Worm (Caenorhabditis elegans) whole organism, L4 larva: Measurements from ENCODE around the gene C34C12.12.
A peak's percentile ranks its signal among the peaks of the same experiment; 100 is the strongest.

ENCODE experiments used
- F10B5.3 ChIP-seq: sonication (generic microtip); optimal IDR thresholded peaks from 2 replicates; lab custom pipeline; 2016; ENCODE audit warnings: mild to moderate bottlenecking, missing genetic modification characterization, missing compliant biosample characterization
- F37D6.2 ChIP-seq: sonication (generic microtip); optimal IDR thresholded peaks from 2 replicates; lab custom pipeline; 2016; ENCODE audit warnings: mild to moderate bottlenecking, missing genetic modification characterization, missing compliant biosample characterization
- F49E8.2 ChIP-seq: sonication (generic microtip); optimal IDR thresholded peaks from 2 replicates; lab custom pipeline; 2016; ENCODE audit warnings: missing compliant biosample characterization, mild to moderate bottlenecking, missing genetic modification characterization, borderline replicate concordance
- T26A8.4 ChIP-seq: fragments of 200-800 bp; sonication (Bioruptor generic); IDR thresholded peaks from 2 replicates; pipeline ENCODE4 v1.3.6; 2022; ENCODE audit warnings: missing genetic modification characterization, missing compliant biosample characterization
- Y105C5A.15 ChIP-seq: fragments of 200-800 bp; sonication (Bioruptor generic); IDR thresholded peaks from 2 replicates; pipeline ENCODE4 v1.3.6; 2022; ENCODE audit warnings: missing genetic modification characterization, missing compliant biosample characterization
- Y48G9A.11 ChIP-seq: fragments of 200-800 bp; sonication (Bioruptor generic); IDR thresholded peaks from 2 replicates; pipeline ENCODE4 v1.3.6; 2022; ENCODE audit warnings: missing genetic modification reagents, missing genetic modification characterization, missing compliant biosample characterization
- Y75B8A.6 ChIP-seq: fragments of 200-800 bp; sonication (Bioruptor generic); IDR thresholded peaks from 2 replicates; pipeline ENCODE4 v1.3.6; 2022; ENCODE audit warnings: missing genetic modification reagents, missing genetic modification characterization, missing compliant biosample characterization
- ama-1 ChIP-seq: fragments of 150-350 bp; optimal IDR thresholded peaks from 2 replicates; lab custom pipeline; 2014; ENCODE audit warnings: inconsistent platforms, mixed read lengths
- attf-4 ChIP-seq: sonication (generic microtip); optimal IDR thresholded peaks from 3 replicates; lab custom pipeline; 2017; ENCODE audit warnings: missing biosample characterization, missing genetic modification characterization
- ceh-20 ChIP-seq: fragments of 200-800 bp; sonication (Bioruptor generic); IDR thresholded peaks from 2 replicates; pipeline ENCODE4 v1.3.6; 2022; ENCODE audit warnings: missing genetic modification reagents, missing genetic modification characterization, missing compliant biosample characterization
- ceh-44 ChIP-seq: fragments of 200-800 bp; sonication (Bioruptor generic); IDR thresholded peaks from 2 replicates; pipeline ENCODE4 v1.3.6; 2022; ENCODE audit warnings: missing genetic modification reagents, missing genetic modification characterization, missing compliant biosample characterization
- ceh-82 ChIP-seq: sonication (generic microtip); optimal IDR thresholded peaks from 2 replicates; lab custom pipeline; 2017; ENCODE audit warnings: missing biosample characterization, missing genetic modification characterization
- cey-2 ChIP-seq: sonication (generic microtip); optimal IDR thresholded peaks from 3 replicates; lab custom pipeline; 2017; ENCODE audit warnings: missing genetic modification characterization, mild to moderate bottlenecking, missing compliant biosample characterization, antibody characterized with exemption, borderline replicate concordance; ENCODE audit not compliant: insufficient read depth
- ctbp-1 ChIP-seq: fragments of 200-800 bp; sonication (Bioruptor generic); IDR thresholded peaks from 2 replicates; pipeline ENCODE4 v1.3.6; 2022; ENCODE audit warnings: missing genetic modification reagents, missing genetic modification characterization, missing compliant biosample characterization
- daf-12 ChIP-seq: fragments of 150-350 bp; optimal IDR thresholded peaks from 2 replicates; lab custom pipeline; 2014; ENCODE audit warnings: missing biosample characterization, missing genetic modification reagents, missing genetic modification characterization
- daf-19 ChIP-seq: fragments of 200-800 bp; sonication (Bioruptor generic); conservative IDR thresholded peaks from 2 replicates; pipeline ENCODE4 v1.3.6; 2022; ENCODE audit warnings: missing genetic modification characterization, missing compliant biosample characterization
- dmd-8 ChIP-seq: fragments of 200-800 bp; sonication (Bioruptor generic); IDR thresholded peaks from 2 replicates; pipeline ENCODE4 v1.3.6; 2022; ENCODE audit warnings: missing genetic modification characterization, missing compliant biosample characterization
- dve-1 ChIP-seq: sonication (generic microtip); optimal IDR thresholded peaks from 2 replicates; lab custom pipeline; 2017; ENCODE audit warnings: antibody characterized with exemption, mild to moderate bottlenecking, missing genetic modification characterization, missing compliant biosample characterization; ENCODE audit not compliant: insufficient read depth
- egl-27 ChIP-seq: sonication (generic microtip); optimal IDR thresholded peaks from 3 replicates; lab custom pipeline; 2017; ENCODE audit warnings: missing biosample characterization, missing genetic modification reagents, missing genetic modification characterization
- egl-43 ChIP-seq: fragments of 200-800 bp; sonication (Bioruptor generic); IDR thresholded peaks from 2 replicates; pipeline ENCODE4 v1.3.6; 2022; ENCODE audit warnings: missing genetic modification reagents, missing genetic modification characterization, missing compliant biosample characterization
- fkh-10 ChIP-seq: fragments of 150-350 bp; optimal IDR thresholded peaks from 2 replicates; lab custom pipeline; 2014; ENCODE audit warnings: missing biosample characterization, missing genetic modification reagents, missing genetic modification characterization
- gei-8 ChIP-seq: fragments of 200-800 bp; sonication (Bioruptor generic); optimal IDR thresholded peaks from 2 replicates; lab custom pipeline; 2018; ENCODE audit warnings: mild to moderate bottlenecking, missing genetic modification characterization, missing compliant biosample characterization
- hlh-11 ChIP-seq: fragments of 200-800 bp; sonication (Bioruptor generic); optimal IDR thresholded peaks from 2 replicates; lab custom pipeline; 2018; ENCODE audit warnings: mild to moderate bottlenecking, missing genetic modification characterization, missing compliant biosample characterization
- jun-1 ChIP-seq: fragments of 150-350 bp; optimal IDR thresholded peaks from 2 replicates; lab custom pipeline; 2014; ENCODE audit warnings: missing biosample characterization, missing genetic modification reagents, missing genetic modification characterization
- lin-1 ChIP-seq: fragments of 200-800 bp; sonication (Bioruptor generic); IDR thresholded peaks from 2 replicates; pipeline ENCODE4 v1.3.6; 2022; ENCODE audit warnings: missing genetic modification reagents, missing genetic modification characterization, missing compliant biosample characterization
- lin-13 ChIP-seq: fragments of 150-350 bp; optimal IDR thresholded peaks from 2 replicates; lab custom pipeline; 2014; ENCODE audit warnings: missing biosample characterization, missing genetic modification reagents, missing genetic modification characterization
- lin-15B ChIP-seq: fragments of 150-350 bp; sonication (generic microtip); optimal IDR thresholded peaks from 3 replicates; lab custom pipeline; 2014; ENCODE audit warnings: missing biosample characterization, missing genetic modification characterization
- lir-3 ChIP-seq: sonication (generic microtip); optimal IDR thresholded peaks from 2 replicates; lab custom pipeline; 2016; ENCODE audit warnings: mild to moderate bottlenecking, missing genetic modification characterization, missing compliant biosample characterization
- mdl-1 ChIP-seq, 2 experiments: fragments of 150-350 bp in 1 of 2; sonication (generic microtip) in 1 of 2; optimal IDR thresholded peaks; 2 replicates each; lab custom pipeline; 2014 to 2017; ENCODE audit warnings: missing biosample characterization in 2 of 2, missing genetic modification characterization in 2 of 2
- mdt-29 ChIP-seq: fragments of 200-800 bp; sonication (Bioruptor generic); IDR thresholded peaks from 2 replicates; pipeline ENCODE4 v1.3.6; 2022; ENCODE audit warnings: missing genetic modification reagents, missing genetic modification characterization, missing compliant biosample characterization
- mep-1 ChIP-seq: fragments of 150-350 bp; sonication (generic microtip); optimal IDR thresholded peaks from 3 replicates; lab custom pipeline; 2014; ENCODE audit warnings: missing biosample characterization, missing genetic modification characterization
- mxl-2 ChIP-seq: fragments of 200-800 bp; sonication (Bioruptor generic); conservative IDR thresholded peaks from 2 replicates; pipeline ENCODE4 v1.3.6; 2022; ENCODE audit warnings: missing genetic modification reagents, missing genetic modification characterization, missing compliant biosample characterization
- mxl-3 ChIP-seq: fragments of 200-800 bp; sonication (Bioruptor generic); optimal IDR thresholded peaks from 2 replicates; lab custom pipeline; 2018; ENCODE audit warnings: mild to moderate bottlenecking, missing genetic modification characterization, missing compliant biosample characterization
- nhr-10 ChIP-seq: fragments of 150-350 bp; optimal IDR thresholded peaks from 2 replicates; lab custom pipeline; 2014; ENCODE audit warnings: missing biosample characterization, missing genetic modification characterization
- nhr-102 ChIP-seq: sonication (generic microtip); optimal IDR thresholded peaks from 2 replicates; lab custom pipeline; 2016; ENCODE audit warnings: mild to moderate bottlenecking, missing genetic modification characterization, moderate library complexity, missing compliant biosample characterization
- nhr-111 ChIP-seq: fragments of 200-800 bp; sonication (Bioruptor generic); optimal IDR thresholded peaks from 2 replicates; lab custom pipeline; 2018; ENCODE audit warnings: mild to moderate bottlenecking, missing genetic modification characterization, missing compliant biosample characterization
- nhr-237 ChIP-seq: sonication (generic microtip); optimal IDR thresholded peaks from 2 replicates; lab custom pipeline; 2017; ENCODE audit warnings: missing biosample characterization, missing genetic modification characterization
- nhr-25 ChIP-seq: sonication (generic microtip); optimal IDR thresholded peaks from 2 replicates; lab custom pipeline; 2017; ENCODE audit warnings: missing genetic modification characterization, mild to moderate bottlenecking, missing compliant biosample characterization, antibody characterized with exemption, moderate library complexity, borderline replicate concordance; ENCODE audit not compliant: insufficient read depth
- nhr-28 ChIP-seq: fragments of 150-350 bp; optimal IDR thresholded peaks from 2 replicates; lab custom pipeline; 2014; ENCODE audit warnings: missing biosample characterization, missing genetic modification characterization
- nhr-41 ChIP-seq: fragments of 200-800 bp; sonication (Bioruptor generic); IDR thresholded peaks from 2 replicates; pipeline ENCODE4 v1.3.6; 2022; ENCODE audit warnings: missing genetic modification reagents, missing genetic modification characterization, missing compliant biosample characterization
- nhr-6 ChIP-seq: fragments of 150-350 bp; optimal IDR thresholded peaks from 2 replicates; lab custom pipeline; 2014; ENCODE audit warnings: missing biosample characterization, missing genetic modification characterization
- pqm-1 ChIP-seq: sonication (generic microtip); optimal IDR thresholded peaks from 2 replicates; lab custom pipeline; 2017; ENCODE audit warnings: missing biosample characterization, missing genetic modification characterization
- rbr-2 ChIP-seq: sonication (generic microtip); optimal IDR thresholded peaks from 2 replicates; lab custom pipeline; 2016; ENCODE audit warnings: missing genotype, missing genetic modification characterization, missing compliant biosample characterization
- saeg-2 ChIP-seq: fragments of 200-800 bp; sonication (Bioruptor generic); IDR thresholded peaks from 2 replicates; pipeline ENCODE4 v1.3.6; 2022; ENCODE audit warnings: missing genetic modification reagents, missing genetic modification characterization, missing compliant biosample characterization
- snpc-1.2 ChIP-seq: fragments of 200-800 bp; sonication (Bioruptor generic); IDR thresholded peaks from 2 replicates; pipeline ENCODE4 v1.3.6; 2022; ENCODE audit warnings: missing genetic modification reagents, missing genetic modification characterization, missing compliant biosample characterization
- spr-3 ChIP-seq: fragments of 200-800 bp; sonication (Bioruptor generic); optimal IDR thresholded peaks from 2 replicates; lab custom pipeline; 2018; ENCODE audit warnings: mild to moderate bottlenecking, missing genetic modification characterization, missing compliant biosample characterization
- tag-97 ChIP-seq: fragments of 200-800 bp; sonication (Bioruptor generic); IDR thresholded peaks from 2 replicates; pipeline ENCODE4 v1.3.6; 2022; ENCODE audit warnings: missing genetic modification characterization, missing compliant biosample characterization
- tra-1 ChIP-seq: fragments of 200-800 bp; sonication (Bioruptor generic); IDR thresholded peaks from 2 replicates; pipeline ENCODE4 v1.3.6; 2022; ENCODE audit warnings: missing genetic modification reagents, missing genetic modification characterization, missing compliant biosample characterization
- unc-39 ChIP-seq: sonication (generic microtip); optimal IDR thresholded peaks from 2 replicates; lab custom pipeline; 2017; ENCODE audit warnings: missing biosample characterization, missing genetic modification characterization
- zag-1 ChIP-seq: fragments of 150-350 bp; optimal IDR thresholded peaks from 2 replicates; lab custom pipeline; 2014; ENCODE audit warnings: missing biosample characterization, missing genetic modification characterization
- zip-2 ChIP-seq: fragments of 150-350 bp; optimal IDR thresholded peaks from 2 replicates; lab custom pipeline; 2014; ENCODE audit warnings: missing biosample characterization, missing genetic modification characterization
- ztf-7 ChIP-seq: fragments of 150-350 bp; optimal IDR thresholded peaks from 2 replicates; lab custom pipeline; 2014; ENCODE audit warnings: missing biosample characterization, missing genetic modification characterization

The C34C12.12 gene

DNA sequence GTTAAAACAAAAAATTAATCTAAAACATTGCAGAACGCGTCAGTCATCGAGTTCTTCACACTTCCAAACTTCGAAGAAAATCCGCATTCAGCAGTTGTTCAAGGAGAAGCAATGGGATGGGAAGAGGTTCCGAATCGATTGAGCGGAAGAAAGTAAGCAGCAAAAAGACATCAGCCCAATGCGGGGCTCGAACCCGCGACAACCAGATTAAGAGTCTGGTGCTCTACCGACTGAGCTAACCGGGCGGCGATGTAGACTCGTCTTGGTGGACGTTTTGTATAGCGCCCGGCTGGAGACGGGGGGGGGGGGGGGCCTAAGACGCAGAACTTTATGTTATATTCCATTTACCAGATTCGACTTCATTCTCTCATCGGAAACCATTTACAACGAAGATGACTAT is 26.3 kb upstream of the C34C12.12 start:
- TF ChIP-seq unc-39 (tag; lab: Kevin White, UChicago) = no peak
- no peak for TF ChIP-seq egl-27 (tag; lab: Kevin White, UChicago)
- no peak for TF ChIP-seq nhr-25 (tag; lab: Kevin White, UChicago)
- TF ChIP-seq nhr-102 = no peak
- no peak for TF ChIP-seq mxl-3 (GFP tag; lab: Kevin White, UChicago)
- no peak for TF ChIP-seq ceh-44
- no peak for TF ChIP-seq spr-3
- no peak for TF ChIP-seq lin-15B (tag; lab: Kevin White, UChicago)
- peak; percentile 63; the same call in 1 of the 2 replicates for TF ChIP-seq dmd-8 (GFP tag; lab: Robert Waterston, UW)
- no peak for TF ChIP-seq mep-1 (tag; lab: Kevin White, UChicago)
- TF ChIP-seq mdl-1 (tag; optimal IDR thresholded peaks at IDR 0.05; lab: Kevin White, UChicago) = no peak
- no peak for TF ChIP-seq attf-4 (tag; lab: Kevin White, UChicago)
- no peak for TF ChIP-seq F49E8.2 (tag; lab: Kevin White, UChicago)
- no peak for TF ChIP-seq saeg-2 (GFP tag; lab: Robert Waterston, UW)
- no peak for TF ChIP-seq jun-1 (tag; lab: Kevin White, UChicago)
- no peak for TF ChIP-seq tag-97 (GFP tag; lab: Robert Waterston, UW)
- peak; percentile 22; the same call in 1 of the 2 replicates for TF ChIP-seq lin-1
- TF ChIP-seq pqm-1 (tag; lab: Kevin White, UChicago) = no peak
- TF ChIP-seq Y48G9A.11 (GFP tag; lab: Robert Waterston, UW) = no peak
- TF ChIP-seq lir-3 (tag; lab: Kevin White, UChicago) = no peak
- TF ChIP-seq ztf-7 (tag; lab: Kevin White, UChicago) = no peak
- no peak for TF ChIP-seq ceh-82
- no peak for TF ChIP-seq nhr-237
- no peak for TF ChIP-seq Y105C5A.15 (GFP tag; lab: Robert Waterston, UW)
- TF ChIP-seq dve-1 (tag; lab: Kevin White, UChicago) = no peak
- TF ChIP-seq rbr-2 (tag; lab: Kevin White, UChicago) = no peak
- no peak for TF ChIP-seq daf-12 (tag; lab: Kevin White, UChicago)
- TF ChIP-seq zip-2 (tag; lab: Kevin White, UChicago) = no peak
- 0 out of 2 replicates have a peak, but pooled peaks have one; percentile 43 for TF ChIP-seq ctbp-1 (GFP tag; lab: Robert Waterston, UW)
- TF ChIP-seq ama-1 = no peak
- TF ChIP-seq nhr-111 (GFP tag; lab: Kevin White, UChicago) = no peak
- no peak for TF ChIP-seq snpc-1.2 (GFP tag; lab: Robert Waterston, UW)
- no peak for TF ChIP-seq nhr-41 (GFP tag; lab: Robert Waterston, UW)
- no peak for TF ChIP-seq cey-2 (tag; lab: Kevin White, UChicago)
- TF ChIP-seq F10B5.3 (tag; lab: Kevin White, UChicago) = no peak
- no peak for TF ChIP-seq nhr-28 (tag; lab: Kevin White, UChicago)
- TF ChIP-seq egl-43 (GFP tag; lab: Robert Waterston, UW) = peak; percentile 83
- no peak for TF ChIP-seq fkh-10 (GFP tag; lab: Kevin White, UChicago)
- TF ChIP-seq mxl-2 (GFP tag; lab: Robert Waterston, UW) = no peak
- 0 out of 2 replicates have a peak, but pooled peaks have one; percentile 15 for TF ChIP-seq ceh-20 (GFP tag; lab: Robert Waterston, UW)
- no peak for TF ChIP-seq daf-19 (GFP tag; lab: Robert Waterston, UW)
- no peak for TF ChIP-seq F37D6.2 (tag; lab: Kevin White, UChicago)
- TF ChIP-seq mdt-29 (GFP tag; lab: Robert Waterston, UW) = 0 out of 2 replicates have a peak, but pooled peaks have one; percentile 14
- TF ChIP-seq nhr-6 (tag; lab: Kevin White, UChicago) = no peak
- TF ChIP-seq T26A8.4 (GFP tag; lab: Robert Waterston, UW) = 0 out of 2 replicates have a peak, but pooled peaks have one; percentile 15
- TF ChIP-seq hlh-11 (tag; lab: Kevin White, UChicago) = no peak
- TF ChIP-seq zag-1 (tag; lab: Kevin White, UChicago) = no peak
- no peak for TF ChIP-seq Y75B8A.6 (GFP tag; lab: Robert Waterston, UW)
- TF ChIP-seq tra-1 (GFP tag; lab: Robert Waterston, UW) = 0 out of 2 replicates have a peak, but pooled peaks have one; percentile 19
- TF ChIP-seq lin-13 (GFP tag; lab: Kevin White, UChicago) = no peak
- no peak for TF ChIP-seq nhr-10
- TF ChIP-seq gei-8 (GFP tag; lab: Kevin White, UChicago) = no peak
